Worm (Caenorhabditis elegans) whole organism, L4 larva: ENCODE data around the gene T22C8.3.

Source experiments
- D1046.2 ChIP-seq: fragments of 200-800 bp; sonication (Bioruptor generic); IDR thresholded peaks from 2 replicates; pipeline ENCODE4 v1.3.6; 2022; ENCODE audit warnings: missing genetic modification characterization, missing compliant biosample characterization
- F26F4.8 ChIP-seq: fragments of 200-800 bp; sonication (Bioruptor generic); conservative IDR thresholded peaks from 2 replicates; pipeline ENCODE4 v1.3.6; 2022; ENCODE audit warnings: missing genetic modification characterization, missing compliant biosample characterization
- F37D6.2 ChIP-seq: sonication (generic microtip); optimal IDR thresholded peaks from 2 replicates; lab custom pipeline; 2016; ENCODE audit warnings: mild to moderate bottlenecking, missing genetic modification characterization, missing compliant biosample characterization
- F44E2.7 ChIP-seq: fragments of 200-800 bp; sonication (Bioruptor generic); IDR thresholded peaks from 2 replicates; pipeline ENCODE4 v2.1.2; 2022; ENCODE audit warnings: missing genetic modification characterization, missing compliant biosample characterization
- T20F7.1 ChIP-seq: fragments of 200-800 bp; sonication (Bioruptor generic); optimal IDR thresholded peaks from 2 replicates; lab custom pipeline; 2018; ENCODE audit warnings: mild to moderate bottlenecking, missing genetic modification characterization, missing compliant biosample characterization
- Y48G9A.11 ChIP-seq: fragments of 200-800 bp; sonication (Bioruptor generic); IDR thresholded peaks from 2 replicates; pipeline ENCODE4 v1.3.6; 2022; ENCODE audit warnings: missing genetic modification reagents, missing genetic modification characterization, missing compliant biosample characterization
- ama-1 ChIP-seq: fragments of 150-350 bp; optimal IDR thresholded peaks from 2 replicates; lab custom pipeline; 2014; ENCODE audit warnings: inconsistent platforms, mixed read lengths
- ceh-20 ChIP-seq: fragments of 200-800 bp; sonication (Bioruptor generic); IDR thresholded peaks from 2 replicates; pipeline ENCODE4 v1.3.6; 2022; ENCODE audit warnings: missing genetic modification reagents, missing genetic modification characterization, missing compliant biosample characterization
- ceh-28 ChIP-seq: fragments of 150-350 bp; optimal IDR thresholded peaks from 2 replicates; lab custom pipeline; 2014; ENCODE audit warnings: missing biosample characterization, missing genetic modification reagents, missing genetic modification characterization
- ceh-44 ChIP-seq: fragments of 200-800 bp; sonication (Bioruptor generic); IDR thresholded peaks from 2 replicates; pipeline ENCODE4 v1.3.6; 2022; ENCODE audit warnings: missing genetic modification reagents, missing genetic modification characterization, missing compliant biosample characterization
- ceh-82 ChIP-seq: sonication (generic microtip); optimal IDR thresholded peaks from 2 replicates; lab custom pipeline; 2017; ENCODE audit warnings: missing biosample characterization, missing genetic modification characterization
- cey-2 ChIP-seq: sonication (generic microtip); optimal IDR thresholded peaks from 3 replicates; lab custom pipeline; 2017; ENCODE audit warnings: missing genetic modification characterization, mild to moderate bottlenecking, missing compliant biosample characterization, antibody characterized with exemption, borderline replicate concordance; ENCODE audit not compliant: insufficient read depth
- daf-19 ChIP-seq: fragments of 200-800 bp; sonication (Bioruptor generic); conservative IDR thresholded peaks from 2 replicates; pipeline ENCODE4 v1.3.6; 2022; ENCODE audit warnings: missing genetic modification characterization, missing compliant biosample characterization
- daf-8 ChIP-seq: fragments of 200-800 bp; sonication (Bioruptor generic); IDR thresholded peaks from 2 replicates; pipeline ENCODE4 v1.3.6; 2022; ENCODE audit warnings: missing genetic modification characterization, missing compliant biosample characterization
- dmd-8 ChIP-seq: fragments of 200-800 bp; sonication (Bioruptor generic); IDR thresholded peaks from 2 replicates; pipeline ENCODE4 v1.3.6; 2022; ENCODE audit warnings: missing genetic modification characterization, missing compliant biosample characterization
- dmd-9 ChIP-seq: fragments of 200-800 bp; sonication (Bioruptor generic); IDR thresholded peaks from 2 replicates; pipeline ENCODE4 v1.3.6; 2022; ENCODE audit warnings: missing genetic modification reagents, missing genetic modification characterization, missing compliant biosample characterization
- egl-27 ChIP-seq: sonication (generic microtip); optimal IDR thresholded peaks from 3 replicates; lab custom pipeline; 2017; ENCODE audit warnings: missing biosample characterization, missing genetic modification reagents, missing genetic modification characterization
- egl-43 ChIP-seq: fragments of 200-800 bp; sonication (Bioruptor generic); IDR thresholded peaks from 2 replicates; pipeline ENCODE4 v1.3.6; 2022; ENCODE audit warnings: missing genetic modification reagents, missing genetic modification characterization, missing compliant biosample characterization
- fkh-10 ChIP-seq: fragments of 150-350 bp; optimal IDR thresholded peaks from 2 replicates; lab custom pipeline; 2014; ENCODE audit warnings: missing biosample characterization, missing genetic modification reagents, missing genetic modification characterization
- hlh-11 ChIP-seq: fragments of 200-800 bp; sonication (Bioruptor generic); optimal IDR thresholded peaks from 2 replicates; lab custom pipeline; 2018; ENCODE audit warnings: mild to moderate bottlenecking, missing genetic modification characterization, missing compliant biosample characterization
- jun-1 ChIP-seq: fragments of 150-350 bp; optimal IDR thresholded peaks from 2 replicates; lab custom pipeline; 2014; ENCODE audit warnings: missing biosample characterization, missing genetic modification reagents, missing genetic modification characterization
- lin-29 ChIP-seq: fragments of 200-800 bp; sonication (Bioruptor generic); IDR thresholded peaks from 2 replicates; pipeline ENCODE4 v1.3.6; 2022; ENCODE audit warnings: missing genetic modification reagents, missing genetic modification characterization, missing compliant biosample characterization
- lin-38 ChIP-seq: fragments of 200-800 bp; sonication (Bioruptor generic); IDR thresholded peaks from 2 replicates; pipeline ENCODE4 v1.3.6; 2022; ENCODE audit warnings: missing genetic modification reagents, missing genetic modification characterization, missing compliant biosample characterization
- madf-9 ChIP-seq: fragments of 200-800 bp; sonication (Bioruptor generic); conservative IDR thresholded peaks from 2 replicates; pipeline ENCODE4 v1.3.6; 2022; ENCODE audit warnings: missing genetic modification reagents, missing genetic modification characterization, missing compliant biosample characterization
- mxl-2 ChIP-seq: fragments of 200-800 bp; sonication (Bioruptor generic); conservative IDR thresholded peaks from 2 replicates; pipeline ENCODE4 v1.3.6; 2022; ENCODE audit warnings: missing genetic modification reagents, missing genetic modification characterization, missing compliant biosample characterization
- mxl-3 ChIP-seq: fragments of 200-800 bp; sonication (Bioruptor generic); optimal IDR thresholded peaks from 2 replicates; lab custom pipeline; 2018; ENCODE audit warnings: mild to moderate bottlenecking, missing genetic modification characterization, missing compliant biosample characterization
- nhr-10 ChIP-seq: fragments of 150-350 bp; optimal IDR thresholded peaks from 2 replicates; lab custom pipeline; 2014; ENCODE audit warnings: missing biosample characterization, missing genetic modification characterization
- nhr-102 ChIP-seq: sonication (generic microtip); optimal IDR thresholded peaks from 2 replicates; lab custom pipeline; 2016; ENCODE audit warnings: mild to moderate bottlenecking, missing genetic modification characterization, moderate library complexity, missing compliant biosample characterization
- nhr-11 ChIP-seq: fragments of 150-350 bp; optimal IDR thresholded peaks from 2 replicates; lab custom pipeline; 2014; ENCODE audit warnings: missing biosample characterization, missing genetic modification characterization
- nhr-237 ChIP-seq: sonication (generic microtip); optimal IDR thresholded peaks from 2 replicates; lab custom pipeline; 2017; ENCODE audit warnings: missing biosample characterization, missing genetic modification characterization
- nhr-25 ChIP-seq: sonication (generic microtip); optimal IDR thresholded peaks from 2 replicates; lab custom pipeline; 2017; ENCODE audit warnings: missing genetic modification characterization, mild to moderate bottlenecking, missing compliant biosample characterization, antibody characterized with exemption, moderate library complexity, borderline replicate concordance; ENCODE audit not compliant: insufficient read depth
- nhr-42 ChIP-seq: fragments of 200-800 bp; sonication (Bioruptor generic); IDR thresholded peaks from 2 replicates; pipeline ENCODE4 v1.3.6; 2022; ENCODE audit warnings: missing genetic modification characterization, missing compliant biosample characterization
- nhr-48 ChIP-seq: sonication (generic microtip); optimal IDR thresholded peaks from 2 replicates; lab custom pipeline; 2016; ENCODE audit warnings: mild to moderate bottlenecking, missing genetic modification characterization, missing compliant biosample characterization
- nhr-6 ChIP-seq: fragments of 150-350 bp; optimal IDR thresholded peaks from 2 replicates; lab custom pipeline; 2014; ENCODE audit warnings: missing biosample characterization, missing genetic modification characterization
- nhr-76 ChIP-seq: fragments of 150-350 bp; optimal IDR thresholded peaks from 2 replicates; lab custom pipeline; 2014; ENCODE audit warnings: missing biosample characterization, missing genetic modification characterization
- nhr-77 ChIP-seq: fragments of 150-350 bp; optimal IDR thresholded peaks from 2 replicates; lab custom pipeline; 2014; ENCODE audit warnings: missing biosample characterization, missing genetic modification characterization
- pha-4 ChIP-seq, 2 experiments: fragments of 150-350 bp in 1 of 2; fragments of 200-800 bp in 1 of 2; sonication (Bioruptor generic) in 1 of 2; IDR thresholded peaks in 1 of 2; optimal IDR thresholded peaks in 1 of 2; 2 replicates each; pipeline versions ENCODE4 v1.3.6 to Lab custom; 2014 to 2022; ENCODE audit warnings: missing genetic modification characterization in 2 of 2, missing genetic modification reagents in 2 of 2, missing biosample characterization in 1 of 2, missing compliant biosample characterization in 1 of 2
- php-3 ChIP-seq: fragments of 200-800 bp; sonication (Bioruptor generic); IDR thresholded peaks from 2 replicates; pipeline ENCODE4 v1.3.6; 2022; ENCODE audit warnings: missing genetic modification reagents, missing genetic modification characterization, missing compliant biosample characterization
- skn-1 ChIP-seq: fragments of 150-350 bp; optimal IDR thresholded peaks from 2 replicates; lab custom pipeline; 2014; ENCODE audit warnings: missing biosample characterization, missing genetic modification characterization
- snpc-1.2 ChIP-seq: fragments of 200-800 bp; sonication (Bioruptor generic); IDR thresholded peaks from 2 replicates; pipeline ENCODE4 v1.3.6; 2022; ENCODE audit warnings: missing genetic modification reagents, missing genetic modification characterization, missing compliant biosample characterization
- spr-3 ChIP-seq: fragments of 200-800 bp; sonication (Bioruptor generic); optimal IDR thresholded peaks from 2 replicates; lab custom pipeline; 2018; ENCODE audit warnings: mild to moderate bottlenecking, missing genetic modification characterization, missing compliant biosample characterization
- vab-7 ChIP-seq: fragments of 200-800 bp; sonication (Bioruptor generic); IDR thresholded peaks from 2 replicates; pipeline ENCODE4 v1.3.6; 2022; ENCODE audit warnings: missing genetic modification reagents, missing genetic modification characterization, missing compliant biosample characterization
- ztf-11 ChIP-seq: fragments of 150-350 bp; optimal IDR thresholded peaks from 2 replicates; lab custom pipeline; 2014; ENCODE audit warnings: missing biosample characterization, missing genetic modification characterization

Gene T22C8.3

ce11 chrII:8610085-8610484 lies 11.7 kb downstream of the T22C8.3 start, which contains the start of gene F28C6.9:
TSS of gene F28C6.9 (minus strand) at chrII:8610185.
- TF ChIP-seq snpc-1.2 (GFP tag; lab: Robert Waterston, UW), result no peak
- no peak for TF ChIP-seq fkh-10 (GFP tag; lab: Kevin White, UChicago)
- no peak for TF ChIP-seq egl-43 (GFP tag; lab: Robert Waterston, UW)
- TF ChIP-seq nhr-76, result no peak
- no peak for TF ChIP-seq dmd-8
- no peak for TF ChIP-seq nhr-11 (tag; lab: Kevin White, UChicago)
- no peak for TF ChIP-seq egl-27 (tag; lab: Kevin White, UChicago)
- no peak for TF ChIP-seq ztf-11 (tag; lab: Kevin White, UChicago)
- no peak for TF ChIP-seq F44E2.7
- TF ChIP-seq madf-9 (GFP tag; lab: Robert Waterston, UW), result no peak
- TF ChIP-seq php-3 (GFP tag; lab: Robert Waterston, UW), result no peak
- no peak for TF ChIP-seq T20F7.1 (GFP tag; lab: Kevin White, UChicago)
- no peak for TF ChIP-seq nhr-42
- TF ChIP-seq ceh-20 (GFP tag; lab: Robert Waterston, UW), result no peak
- no peak for TF ChIP-seq nhr-77
- no peak for TF ChIP-seq skn-1 (tag; lab: Kevin White, UChicago)
- no peak for TF ChIP-seq D1046.2 (GFP tag; lab: Robert Waterston, UW)

DNA sequence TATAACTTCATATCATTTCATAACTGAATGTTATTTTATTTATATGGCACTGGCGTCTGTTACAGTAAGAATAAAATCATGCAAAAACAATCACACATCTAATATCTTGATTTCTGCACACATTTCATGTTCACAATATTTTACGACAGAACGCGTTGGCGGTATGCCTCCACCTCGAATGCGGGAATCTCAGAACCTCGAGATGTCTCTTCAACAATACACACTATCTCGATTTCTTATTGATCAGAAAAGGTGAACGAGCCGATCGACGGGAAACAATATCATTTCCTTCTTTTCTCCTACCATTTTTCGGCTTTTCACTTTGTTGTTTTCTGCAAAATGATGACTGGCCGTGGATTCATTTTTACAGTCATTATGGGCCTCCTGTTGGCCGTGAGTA lies 14.1 kb downstream of the T22C8.3 start, which contains the start of gene F28C6.10:
Gene F28C6.10 (plus strand): TSS at position 301 of the 400 bp plus-strand sequence.
- TF ChIP-seq pha-4 (GFP tag; IDR thresholded peaks at IDR 0.05; lab: Robert Waterston, UW) (no peak), pha-4 (tag; optimal IDR thresholded peaks at IDR 0.05; lab: Kevin White, UChicago) (no peak), nhr-237 (no peak), mxl-2 (GFP tag; lab: Robert Waterston, UW) (no peak), nhr-48 (tag; lab: Kevin White, UChicago) (no peak), egl-27 (tag; lab: Kevin White, UChicago) (no peak), ceh-44 (GFP tag; lab: Robert Waterston, UW) (no peak), hlh-11 (tag; lab: Kevin White, UChicago) (no peak), lin-29 (GFP tag; lab: Robert Waterston, UW) (no peak), daf-19 (GFP tag; lab: Robert Waterston, UW) (no peak), T20F7.1 (GFP tag; lab: Kevin White, UChicago) (no peak), F37D6.2 (tag; lab: Kevin White, UChicago) (no peak), spr-3 (no peak)

DNA sequence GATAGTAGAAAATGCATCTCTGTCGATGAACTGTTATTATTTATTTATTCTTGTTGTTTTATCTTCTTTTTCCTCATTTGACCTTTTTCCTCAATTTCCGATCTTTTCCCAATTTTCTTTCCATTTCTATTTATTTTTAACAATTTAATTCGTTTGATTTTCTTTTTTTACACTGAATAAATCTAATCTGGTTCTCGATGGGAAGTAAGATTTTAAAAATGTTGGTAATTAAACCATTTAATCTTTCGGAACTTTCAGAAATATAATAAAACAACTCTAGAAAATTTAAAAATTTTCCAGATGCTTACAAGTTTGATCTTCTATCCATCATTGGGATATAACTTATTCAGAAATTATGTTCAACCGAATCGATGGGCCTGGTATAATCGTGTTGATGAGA lies 15.2 kb downstream of the T22C8.3 start, which contains the start of gene F28C6.8:
Gene F28C6.8 (plus strand): TSS at position 301 of the 400 bp plus-strand sequence.
- TF ChIP-seq daf-19 (GFP tag; lab: Robert Waterston, UW) (no peak), dmd-9 (GFP tag; lab: Robert Waterston, UW) (no peak), Y48G9A.11 (GFP tag; lab: Robert Waterston, UW) (no peak), php-3 (GFP tag; lab: Robert Waterston, UW) (no peak)

- no peak for TF ChIP-seq ceh-28 (tag; lab: Kevin White, UChicago)
- TF ChIP-seq mxl-3 (GFP tag; lab: Kevin White, UChicago), result no peak
- no peak for TF ChIP-seq daf-8 (GFP tag; lab: Robert Waterston, UW)
- no peak for TF ChIP-seq nhr-6 (tag; lab: Kevin White, UChicago)
- no peak for TF ChIP-seq ztf-11 (tag; lab: Kevin White, UChicago)
- peak; percentile 46 for TF ChIP-seq spr-3
- no peak for TF ChIP-seq F44E2.7
- no peak for TF ChIP-seq nhr-10 (tag; lab: Kevin White, UChicago)
- no peak for TF ChIP-seq nhr-77
- TF ChIP-seq nhr-25 (tag; lab: Kevin White, UChicago), result peak; percentile 57
- no peak for TF ChIP-seq jun-1
- TF ChIP-seq nhr-102 (tag; lab: Kevin White, UChicago), result no peak
- TF ChIP-seq lin-38 (GFP tag; lab: Robert Waterston, UW), result peak; percentile 80
- TF ChIP-seq cey-2 (tag; lab: Kevin White, UChicago), result no peak
- TF ChIP-seq ama-1 (lab: Kevin White, UChicago), result peak; percentile 36
- TF ChIP-seq F26F4.8, result no peak
- no peak for TF ChIP-seq nhr-76
- no peak for TF ChIP-seq ceh-82 (tag; lab: Kevin White, UChicago)
- 0 out of 2 replicates have a peak, but pooled peaks have one; percentile 13 for TF ChIP-seq vab-7
Measured at ce11 chrII:8603567-8604359, 18.0 kb downstream of the T22C8.3 start, which contains the start of gene suf-1. TSS of gene suf-1 (plus strand) at chrII:8603846.
